Fruit fly (Drosophila melanogaster): Measurements from ENCODE around the gene CG3164.

dm6 chr2L:175727-176126 lies 45.1 kb upstream of the CG3164 start:
- TF ChIP-seq CTCF (optimal IDR thresholded peaks at IDR 0.05) (no peak), CG8478 (optimal IDR thresholded peaks at IDR 0.05) (no peak)

Measured in S2 (cell line).